Fruit fly (Drosophila melanogaster): Measurements from ENCODE around the gene Surf6.

Surf6 gene

DNA sequence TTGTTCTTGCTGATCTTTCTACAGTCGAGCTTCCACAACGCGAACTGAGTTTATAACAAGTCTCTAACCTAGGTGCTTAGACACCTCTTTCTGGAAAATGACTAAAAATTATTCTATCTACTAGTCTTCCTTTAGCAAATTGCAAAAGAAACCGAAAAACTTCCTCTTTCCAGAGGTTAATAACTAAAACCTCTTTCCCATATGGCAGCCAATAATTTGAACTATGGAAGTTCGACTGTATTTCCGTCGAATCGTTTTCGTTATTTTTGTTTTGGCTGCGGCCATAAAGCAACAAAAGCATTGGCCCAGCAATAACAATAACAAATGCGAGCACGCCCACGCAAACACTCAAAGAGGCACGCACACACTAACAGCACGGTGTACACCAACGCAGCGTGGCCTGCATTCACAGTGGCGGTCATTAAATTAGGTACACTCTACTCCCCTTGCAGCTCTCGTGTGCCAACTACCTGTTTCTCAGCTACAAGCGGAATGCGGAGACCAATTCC is 24.2 kb downstream of the Surf6 start:
- peak; percentile 38 for TF ChIP-seq CG6854 (GFP tag; optimal IDR thresholded peaks at IDR 0.05)
- TF ChIP-seq fd85E (GFP tag; optimal IDR thresholded peaks at IDR 0.05), result no peak
- no peak for TF ChIP-seq CG11902 (GFP tag; optimal IDR thresholded peaks at IDR 0.05)
- TF ChIP-seq Sox14 (GFP tag; optimal IDR thresholded peaks at IDR 0.05), result peak; percentile 39
- peak; percentile 10 for TF ChIP-seq fkh (GFP tag; optimal IDR thresholded peaks at IDR 0.05)
- peak; percentile 50; the same call in 1 of the 3 replicates for TF ChIP-seq eg (GFP tag; IDR thresholded peaks at IDR 0.05)
- no peak for TF ChIP-seq Sox102F (GFP tag; optimal IDR thresholded peaks at IDR 0.05)
- TF ChIP-seq CG31627 (GFP tag; optimal IDR thresholded peaks at IDR 0.05), result peak; percentile 38
- TF ChIP-seq CG11294 (GFP tag; IDR thresholded peaks at IDR 0.05), result no peak
- TF ChIP-seq Sox15 (GFP tag; optimal IDR thresholded peaks at IDR 0.05), result no peak
- TF ChIP-seq Smox (GFP tag; optimal IDR thresholded peaks at IDR 0.05), result no peak
- TF ChIP-seq CG8319 (GFP tag; optimal IDR thresholded peaks at IDR 0.05), result no peak
- no peak for TF ChIP-seq acj6 (GFP tag; optimal IDR thresholded peaks at IDR 0.05)
- no peak for TF ChIP-seq CG1621 (tag; optimal IDR thresholded peaks at IDR 0.05)
- TF ChIP-seq dac (GFP tag; optimal IDR thresholded peaks at IDR 0.05), result no peak
- no peak for TF ChIP-seq Hr38 (GFP tag; optimal IDR thresholded peaks at IDR 0.05)
- no peak for TF ChIP-seq Eip75B (GFP tag; optimal IDR thresholded peaks at IDR 0.05)
- TF ChIP-seq CG7368 (GFP tag; optimal IDR thresholded peaks at IDR 0.05), result peak; percentile 5
- no peak for TF ChIP-seq CG10669 (GFP tag; optimal IDR thresholded peaks at IDR 0.05)
- TF ChIP-seq CG6163 (GFP tag; IDR thresholded peaks at IDR 0.05), result peak; percentile 31; the same call in 1 of the 3 replicates
- TF ChIP-seq CG34406 (GFP tag; optimal IDR thresholded peaks at IDR 0.05), result no peak
- TF ChIP-seq fd59A (GFP tag; optimal IDR thresholded peaks at IDR 0.05), result no peak
- TF ChIP-seq Met (GFP tag; optimal IDR thresholded peaks at IDR 0.05), result no peak
- TF ChIP-seq CG9139 (GFP tag; optimal IDR thresholded peaks at IDR 0.05), result no peak
- TF ChIP-seq vri (GFP tag; optimal IDR thresholded peaks at IDR 0.05), result peak; percentile 48
- TF ChIP-seq ss (GFP tag; optimal IDR thresholded peaks at IDR 0.05), result peak in 1 of 2 experiments; percentile 52
- TF ChIP-seq CG8119 (GFP tag; IDR thresholded peaks at IDR 0.05), result peak; percentile 33; the same call in 1 of the 3 replicates
- TF ChIP-seq Lpt (GFP tag; optimal IDR thresholded peaks at IDR 0.05), result no peak
- no peak for TF ChIP-seq Blimp-1 (GFP tag; optimal IDR thresholded peaks at IDR 0.05)
- peak; percentile 13 for TF ChIP-seq cyc (GFP tag; optimal IDR thresholded peaks at IDR 0.05)
- TF ChIP-seq CG16779 (tag; optimal IDR thresholded peaks at IDR 0.05), result no peak
- TF ChIP-seq Ets96B (tag; optimal IDR thresholded peaks at IDR 0.05), result peak; percentile 18
- TF ChIP-seq Hr39 (GFP tag; optimal IDR thresholded peaks at IDR 0.05), result no peak
- peak; percentile 27 for TF ChIP-seq lz (GFP tag; optimal IDR thresholded peaks at IDR 0.05)
- no peak for TF ChIP-seq CG4318 (GFP tag; optimal IDR thresholded peaks at IDR 0.05)
- peak; percentile 7 for TF ChIP-seq Hr4 (GFP tag; optimal IDR thresholded peaks at IDR 0.05)
- no peak for TF ChIP-seq CG8632 (GFP tag; optimal IDR thresholded peaks at IDR 0.05)
- TF ChIP-seq CG32006 (GFP tag; optimal IDR thresholded peaks at IDR 0.05), result peak; percentile 36
- TF ChIP-seq salr (GFP tag; optimal IDR thresholded peaks at IDR 0.05), result no peak
- TF ChIP-seq CG11762 (GFP tag; optimal IDR thresholded peaks at IDR 0.05; ENCODE audit: insufficient read depth), result no peak
- no peak for TF ChIP-seq Eip93F (GFP tag; optimal IDR thresholded peaks at IDR 0.05)
- TF ChIP-seq spab (GFP tag; optimal IDR thresholded peaks at IDR 0.05), result no peak
- TF ChIP-seq Eip78C (GFP tag), result peak; percentile 85
- TF ChIP-seq pdm3 (GFP tag; optimal IDR thresholded peaks at IDR 0.05), result no peak
- peak; percentile 50 for TF ChIP-seq CG15336 (GFP tag; IDR thresholded peaks at IDR 0.05)
- no peak for TF ChIP-seq CG10631 (GFP tag; optimal IDR thresholded peaks at IDR 0.05)
- peak; percentile 51 for TF ChIP-seq net (GFP tag; optimal IDR thresholded peaks at IDR 0.05)
- peak; percentile 25 for TF ChIP-seq topi (GFP tag; optimal IDR thresholded peaks at IDR 0.05)
- TF ChIP-seq CG6808 (GFP tag; optimal IDR thresholded peaks at IDR 0.05), result peak; percentile 38
- TF ChIP-seq CG6276 (GFP tag; optimal IDR thresholded peaks at IDR 0.05), result no peak
- TF ChIP-seq Ets21C (GFP tag; optimal IDR thresholded peaks at IDR 0.05), result no peak
- no peak for TF ChIP-seq achi (GFP tag; optimal IDR thresholded peaks at IDR 0.05)
